Worm (Caenorhabditis elegans) whole organism, late embryonic: Measurements from ENCODE around the gene his-40.

Experiments used
- C08G9.2 ChIP-seq: sonication (generic microtip); optimal IDR thresholded peaks from 2 replicates; lab custom pipeline; 2016; ENCODE audit warnings: mild to moderate bottlenecking, missing genetic modification characterization, moderate library complexity, missing compliant biosample characterization
- C38D4.7 ChIP-seq: fragments of 200-800 bp; sonication (Bioruptor generic); optimal IDR thresholded peaks from 2 replicates; lab custom pipeline; 2018; ENCODE audit warnings: mild to moderate bottlenecking, missing genetic modification characterization, moderate library complexity, missing compliant biosample characterization
- F13H6.1 ChIP-seq: sonication (generic microtip); optimal IDR thresholded peaks from 2 replicates; lab custom pipeline; 2016; ENCODE audit warnings: missing genetic modification characterization, missing compliant biosample characterization
- Y22D7AL.16 ChIP-seq: sonication (generic microtip); optimal IDR thresholded peaks from 2 replicates; lab custom pipeline; 2016; ENCODE audit warnings: missing genetic modification characterization, missing compliant biosample characterization
- ceh-14 ChIP-seq: sonication (generic microtip); optimal IDR thresholded peaks from 2 replicates; lab custom pipeline; 2016; ENCODE audit warnings: missing genotype, missing genetic modification characterization, missing compliant biosample characterization
- ceh-18 ChIP-seq: sonication (generic microtip); optimal IDR thresholded peaks from 2 replicates; lab custom pipeline; 2016; ENCODE audit warnings: missing genetic modification characterization, missing compliant biosample characterization
- ceh-19 ChIP-seq: fragments of 200-800 bp; sonication (Bioruptor generic); optimal IDR thresholded peaks from 2 replicates; lab custom pipeline; 2018; ENCODE audit warnings: mild to moderate bottlenecking, missing genetic modification characterization, missing compliant biosample characterization
- ceh-30 ChIP-seq: fragments of 150-350 bp; optimal IDR thresholded peaks from 2 replicates; lab custom pipeline; 2014; ENCODE audit warnings: missing biosample characterization, missing genetic modification characterization
- ceh-31 ChIP-seq: sonication (generic microtip); optimal IDR thresholded peaks from 2 replicates; lab custom pipeline; 2016; ENCODE audit warnings: missing genetic modification characterization, missing compliant biosample characterization
- ceh-34 ChIP-seq: sonication (generic microtip); optimal IDR thresholded peaks from 2 replicates; lab custom pipeline; 2016; ENCODE audit warnings: mild to moderate bottlenecking, missing genetic modification characterization, missing compliant biosample characterization
- ceh-45 ChIP-seq: fragments of 200-800 bp; sonication (Bioruptor generic); IDR thresholded peaks from 2 replicates; pipeline ENCODE4 v1.3.6; 2022; ENCODE audit warnings: missing genetic modification reagents, missing genetic modification characterization, missing compliant biosample characterization
- ceh-48 ChIP-seq: sonication (generic microtip); optimal IDR thresholded peaks from 2 replicates; lab custom pipeline; 2016; ENCODE audit warnings: missing genetic modification characterization, inconsistent platforms, missing compliant biosample characterization
- ceh-9 ChIP-seq: sonication (generic microtip); optimal IDR thresholded peaks from 2 replicates; lab custom pipeline; 2016; ENCODE audit warnings: mild to moderate bottlenecking, missing genetic modification characterization, inconsistent platforms, missing compliant biosample characterization
- che-1 ChIP-seq: sonication (generic microtip); optimal IDR thresholded peaks from 2 replicates; lab custom pipeline; 2016; ENCODE audit warnings: mild to moderate bottlenecking, missing genetic modification characterization, missing compliant biosample characterization
- dmd-4 ChIP-seq: sonication (generic microtip); optimal IDR thresholded peaks from 2 replicates; lab custom pipeline; 2016; ENCODE audit warnings: borderline replicate concordance, missing genetic modification characterization, missing compliant biosample characterization
- elt-2 ChIP-seq: sonication (generic microtip); optimal IDR thresholded peaks from 2 replicates; lab custom pipeline; 2016; ENCODE audit warnings: missing genetic modification reagents, missing genetic modification characterization, missing compliant biosample characterization
- elt-4 ChIP-seq: sonication (generic microtip); optimal IDR thresholded peaks from 2 replicates; lab custom pipeline; 2016; ENCODE audit warnings: missing genetic modification characterization, missing compliant biosample characterization
- eyg-1 ChIP-seq: sonication (generic microtip); optimal IDR thresholded peaks from 2 replicates; lab custom pipeline; 2016; ENCODE audit warnings: missing genotype, missing genetic modification characterization, missing compliant biosample characterization
- gmeb-2 ChIP-seq: sonication (generic microtip); optimal IDR thresholded peaks from 2 replicates; lab custom pipeline; 2016; ENCODE audit warnings: missing genetic modification characterization, inconsistent platforms, missing compliant biosample characterization
- lim-6 ChIP-seq: sonication (generic microtip); optimal IDR thresholded peaks from 2 replicates; lab custom pipeline; 2016; ENCODE audit warnings: missing genetic modification characterization, missing compliant biosample characterization
- madf-2 ChIP-seq: sonication (generic microtip); optimal IDR thresholded peaks from 2 replicates; lab custom pipeline; 2017; ENCODE audit warnings: missing genetic modification characterization, missing compliant biosample characterization
- nfya-1 ChIP-seq: sonication (generic microtip); optimal IDR thresholded peaks from 2 replicates; lab custom pipeline; 2017; ENCODE audit warnings: missing genetic modification characterization, mild to moderate bottlenecking, missing compliant biosample characterization, antibody characterized with exemption, moderate library complexity
- nhr-11 ChIP-seq: fragments of 150-350 bp; optimal IDR thresholded peaks from 2 replicates; lab custom pipeline; 2014; ENCODE audit warnings: missing biosample characterization, missing genetic modification characterization
- npax-4 ChIP-seq: sonication (generic microtip); optimal IDR thresholded peaks from 2 replicates; lab custom pipeline; 2016; ENCODE audit warnings: missing genetic modification characterization, missing compliant biosample characterization
- pha-4 ChIP-seq: fragments of 150-350 bp; optimal IDR thresholded peaks from 2 replicates; lab custom pipeline; 2018; ENCODE audit warnings: missing biosample characterization, missing genetic modification reagents, missing genetic modification characterization
- pqm-1 ChIP-seq: sonication (generic microtip); optimal IDR thresholded peaks from 2 replicates; lab custom pipeline; 2016; ENCODE audit warnings: missing genetic modification characterization, missing compliant biosample characterization
- pros-1 ChIP-seq: fragments of 150-350 bp; optimal IDR thresholded peaks from 2 replicates; lab custom pipeline; 2014; ENCODE audit warnings: missing biosample characterization, missing genetic modification reagents, missing genetic modification characterization
- rnt-1 ChIP-seq: sonication (generic microtip); optimal IDR thresholded peaks from 2 replicates; lab custom pipeline; 2016; ENCODE audit warnings: missing genetic modification characterization, missing compliant biosample characterization
- sdc-2 ChIP-seq: sonication (generic microtip); optimal IDR thresholded peaks from 2 replicates; lab custom pipeline; 2016; ENCODE audit warnings: missing genotype, missing genetic modification characterization, missing compliant biosample characterization
- sox-2 ChIP-seq: fragments of 200-800 bp; sonication (Bioruptor generic); IDR thresholded peaks from 2 replicates; pipeline ENCODE4 v1.3.6; 2022; ENCODE audit warnings: missing genetic modification reagents, missing genetic modification characterization, missing compliant biosample characterization
- sox-4 ChIP-seq: sonication (generic microtip); optimal IDR thresholded peaks from 2 replicates; lab custom pipeline; 2017; ENCODE audit warnings: mild to moderate bottlenecking, missing genetic modification characterization, inconsistent platforms, missing compliant biosample characterization
- syd-9 ChIP-seq: sonication (generic microtip); optimal IDR thresholded peaks from 2 replicates; lab custom pipeline; 2016; ENCODE audit warnings: mild to moderate bottlenecking, missing genetic modification characterization, moderate library complexity, missing compliant biosample characterization
- tbx-2 ChIP-seq: sonication (generic microtip); optimal IDR thresholded peaks from 2 replicates; lab custom pipeline; 2016; ENCODE audit warnings: missing genetic modification characterization, missing compliant biosample characterization
- tbx-7 ChIP-seq: sonication (generic microtip); optimal IDR thresholded peaks from 2 replicates; lab custom pipeline; 2016; ENCODE audit warnings: missing genotype, missing genetic modification characterization, missing compliant biosample characterization
- unc-3 ChIP-seq, 2 experiments: fragments of 200-800 bp in 1 of 2; sonication (Bioruptor generic) in 1 of 2; sonication (generic microtip) in 1 of 2; conservative IDR thresholded peaks in 1 of 2; optimal IDR thresholded peaks in 1 of 2; 2 replicates each; pipeline versions ENCODE4 v1.3.6 to Lab custom; 2016 to 2022; ENCODE audit warnings: missing compliant biosample characterization in 2 of 2, missing genetic modification characterization in 2 of 2, missing genetic modification reagents in 1 of 2
- unc-42 ChIP-seq: sonication (generic microtip); optimal IDR thresholded peaks from 2 replicates; lab custom pipeline; 2016; ENCODE audit warnings: missing genotype, missing genetic modification characterization, missing compliant biosample characterization
- unc-55 ChIP-seq: sonication (generic microtip); optimal IDR thresholded peaks from 2 replicates; lab custom pipeline; 2017; ENCODE audit warnings: missing biosample characterization, missing genetic modification reagents, missing genetic modification characterization
- zip-5 ChIP-seq: sonication (generic microtip); optimal IDR thresholded peaks from 2 replicates; lab custom pipeline; 2016; ENCODE audit warnings: missing genetic modification characterization, missing compliant biosample characterization
- ztf-16 ChIP-seq: sonication (generic microtip); optimal IDR thresholded peaks from 2 replicates; lab custom pipeline; 2017; ENCODE audit warnings: missing genetic modification characterization, missing compliant biosample characterization

Gene his-40

ce11 chrX:7283136-7283535 lies 26.8 kb upstream of the his-40 start:
- TF ChIP-seq syd-9 (tag; lab: Kevin White, UChicago) (no peak), ceh-19 (no peak), nfya-1 (tag; lab: Kevin White, UChicago) (no peak), ceh-30 (tag; lab: Kevin White, UChicago) (no peak), madf-2 (tag; lab: Kevin White, UChicago) (no peak), Y22D7AL.16 (tag; lab: Kevin White, UChicago) (no peak), zip-5 (tag; lab: Kevin White, UChicago) (no peak), unc-3 (GFP tag; conservative IDR thresholded peaks at IDR 0.05; lab: Robert Waterston, UW) (no peak), unc-3 (tag; optimal IDR thresholded peaks at IDR 0.05; lab: Kevin White, UChicago) (no peak), lim-6 (tag; lab: Kevin White, UChicago) (no peak), C38D4.7 (GFP tag; lab: Kevin White, UChicago) (no peak), elt-4 (tag; lab: Kevin White, UChicago) (no peak), gmeb-2 (tag; lab: Kevin White, UChicago) (no peak), unc-42 (tag; lab: Kevin White, UChicago) (no peak), dmd-4 (tag; lab: Kevin White, UChicago) (no peak), ceh-14 (tag; lab: Kevin White, UChicago) (no peak), tbx-7 (no peak), pros-1 (no peak), che-1 (tag; lab: Kevin White, UChicago) (no peak)

ce11 chrX:7284724-7285184 lies 25.2 kb upstream of the his-40 start:
- TF ChIP-seq tbx-2 (tag; lab: Kevin White, UChicago) (peak; percentile 53), unc-42 (tag; lab: Kevin White, UChicago) (peak; percentile 70), unc-55 (GFP tag; lab: Kevin White, UChicago) (peak; percentile 16), ceh-31 (tag; lab: Kevin White, UChicago) (peak; percentile 77), C08G9.2 (tag; lab: Kevin White, UChicago) (no peak), ceh-18 (tag; lab: Kevin White, UChicago) (peak; percentile 21), ceh-48 (peak; percentile 35), nfya-1 (tag; lab: Kevin White, UChicago) (peak; percentile 29), ceh-34 (no peak)
- TF ChIP-seq, all 69 proteins: peak for 7

ce11 chrX:7289565-7289964 lies 20.3 kb upstream of the his-40 start:
- TF ChIP-seq ceh-9 (tag; lab: Kevin White, UChicago) (no peak), sdc-2 (peak; percentile 91), ceh-48 (peak; percentile 25), elt-2 (tag; lab: Kevin White, UChicago) (peak; percentile 17), pha-4 (tag; lab: Kevin White, UChicago) (no peak), che-1 (tag; lab: Kevin White, UChicago) (no peak)
- TF ChIP-seq, all 69 proteins: peak for 3

ce11 chrX:7290859-7291628 lies 18.9 kb upstream of the his-40 start:
- no peak for TF ChIP-seq sox-4 (tag; lab: Kevin White, UChicago)
- TF ChIP-seq sox-2 (GFP tag; lab: Robert Waterston, UW): no peak
- TF ChIP-seq, all 69 proteins: peak for 0

ce11 chrX:7291810-7292209 lies 18.1 kb upstream of the his-40 start, which contains the start of gene lron-7:
lron-7 (plus strand) TSS chrX:7292132.
- TF ChIP-seq F13H6.1 (tag; lab: Kevin White, UChicago) (no peak), npax-4 (no peak), ztf-16 (tag; lab: Kevin White, UChicago) (no peak), unc-55 (GFP tag; lab: Kevin White, UChicago) (no peak), madf-2 (tag; lab: Kevin White, UChicago) (no peak), syd-9 (tag; lab: Kevin White, UChicago) (no peak), pqm-1 (no peak), nhr-11 (tag; lab: Kevin White, UChicago) (no peak), eyg-1 (tag; lab: Kevin White, UChicago) (no peak), rnt-1 (tag; lab: Kevin White, UChicago) (no peak), ceh-45 (GFP tag; lab: Robert Waterston, UW) (no peak)
